Fruit fly (Drosophila melanogaster) whole organism, embryonic: ENCODE measurements around the gene Prm.
A peak's percentile ranks its signal among the peaks of the same experiment; 100 is the strongest.

Experiments used
- B-H1 ChIP-seq: fragments of 200-800 bp; sonication (Bioruptor generic); IDR thresholded peaks from 3 replicates; pipeline ENCODE4 v1.3.6; 2022; ENCODE audit warnings: missing biosample characterization, missing genetic modification characterization
- Bdp1 ChIP-seq: fragments of 200-800 bp; sonication (Bioruptor generic); optimal IDR thresholded peaks from 3 replicates; lab custom pipeline; 2016; ENCODE audit warnings: missing biosample characterization, missing genetic modification characterization
- Bteb2 ChIP-seq: fragments of 200-800 bp; sonication (Bioruptor generic); optimal IDR thresholded peaks from 2 replicates; lab custom pipeline; 2016; ENCODE audit warnings: missing biosample characterization, missing genetic modification characterization
- CG1024 ChIP-seq: fragments of 200-800 bp; sonication (Bioruptor generic); IDR thresholded peaks from 2 replicates; pipeline ENCODE4 v1.3.6; 2022; ENCODE audit warnings: missing biosample characterization, missing genetic modification characterization
- CG10274 ChIP-seq: fragments of 200-800 bp; sonication (Bioruptor generic); optimal IDR thresholded peaks from 3 replicates; lab custom pipeline; 2017; ENCODE audit warnings: missing biosample characterization, mild to moderate bottlenecking, missing genetic modification characterization
- CG10431 ChIP-seq: fragments of 200-800 bp; sonication (Bioruptor generic); optimal IDR thresholded peaks from 3 replicates; lab custom pipeline; 2018; ENCODE audit warnings: missing biosample characterization, mild to moderate bottlenecking, missing genetic modification characterization
- CG11696 ChIP-seq: fragments of 200-800 bp; sonication (Bioruptor generic); IDR thresholded peaks from 2 replicates; pipeline ENCODE4 v1.3.6; 2022; ENCODE audit warnings: missing biosample characterization, missing genetic modification characterization
- CG12942 ChIP-seq: fragments of 200-800 bp; sonication (Bioruptor generic); optimal IDR thresholded peaks from 3 replicates; lab custom pipeline; 2016; ENCODE audit warnings: missing biosample characterization, missing genetic modification characterization
- CG14710 ChIP-seq: fragments of 200-800 bp; sonication (Bioruptor generic); optimal IDR thresholded peaks from 3 replicates; lab custom pipeline; 2019; ENCODE audit warnings: missing biosample characterization, mild to moderate bottlenecking, missing genetic modification characterization, moderate library complexity
- CG15073 ChIP-seq: fragments of 200-800 bp; sonication (Bioruptor generic); optimal IDR thresholded peaks from 2 replicates; lab custom pipeline; 2016; ENCODE audit warnings: missing biosample characterization, missing genetic modification characterization
- CG1529 ChIP-seq: fragments of 200-800 bp; sonication (Bioruptor generic); optimal IDR thresholded peaks from 3 replicates; lab custom pipeline; 2018; ENCODE audit warnings: missing biosample characterization, missing genetic modification characterization
- CG16813 ChIP-seq: fragments of 200-800 bp; sonication (Bioruptor generic); IDR thresholded peaks from 3 replicates; pipeline ENCODE4 v1.3.6; 2022; ENCODE audit warnings: missing biosample characterization, missing genetic modification characterization; ENCODE audit not compliant: partially characterized antibody
- CG17359 ChIP-seq: fragments of 200-800 bp; sonication (Bioruptor generic); optimal IDR thresholded peaks from 3 replicates; lab custom pipeline; 2018; ENCODE audit warnings: missing biosample characterization, mild to moderate bottlenecking, missing genetic modification characterization, moderate library complexity
- CG31365 ChIP-seq: fragments of 200-800 bp; sonication (Bioruptor generic); optimal IDR thresholded peaks from 2 replicates; lab custom pipeline; 2018; ENCODE audit warnings: missing biosample characterization, mild to moderate bottlenecking, missing genetic modification characterization
- CG3726 ChIP-seq: fragments of 200-800 bp; sonication (Bioruptor generic); IDR thresholded peaks from 3 replicates; pipeline ENCODE4, ENCODE4 v1.3.6; 2022; ENCODE audit warnings: missing biosample characterization, missing genetic modification characterization
- CG3847 ChIP-seq: fragments of 200-800 bp; sonication (Bioruptor generic); IDR thresholded peaks from 2 replicates; pipeline ENCODE4 v1.3.6; 2022; ENCODE audit warnings: missing biosample characterization, missing genetic modification characterization
- CG4282 ChIP-seq: fragments of 200-800 bp; sonication (Bioruptor generic); optimal IDR thresholded peaks from 2 replicates; lab custom pipeline; 2016; ENCODE audit warnings: missing biosample characterization, missing genetic modification characterization
- CG6272 ChIP-seq: fragments of 200-800 bp; sonication (Bioruptor generic); IDR thresholded peaks from 2 replicates; pipeline ENCODE4 v1.3.6; 2022; ENCODE audit warnings: missing biosample characterization, missing genetic modification characterization
- CG6654 ChIP-seq: fragments of 200-800 bp; sonication (Bioruptor generic); optimal IDR thresholded peaks from 2 replicates; lab custom pipeline; 2017; ENCODE audit warnings: missing biosample characterization, mild to moderate bottlenecking, missing genetic modification characterization
- CG6689 ChIP-seq: fragments of 200-800 bp; sonication (Bioruptor generic); IDR thresholded peaks from 2 replicates; pipeline ENCODE4 v1.3.6; 2022; ENCODE audit warnings: missing biosample characterization, missing genetic modification characterization
- D19B ChIP-seq: fragments of 200-800 bp; sonication (Bioruptor generic); optimal IDR thresholded peaks from 2 replicates; lab custom pipeline; 2017; ENCODE audit warnings: missing biosample characterization, mild to moderate bottlenecking, missing genetic modification characterization
- Dfd ChIP-seq, 2 experiments: fragments of >200 bp; optimal IDR thresholded peaks; 2 replicates each; lab custom pipeline; 2017; ENCODE audit warnings: missing biosample characterization in 2 of 2, missing genetic modification characterization in 2 of 2
- Elba2 ChIP-seq: fragments of 200-800 bp; sonication (Bioruptor generic); optimal IDR thresholded peaks from 3 replicates; lab custom pipeline; 2016; ENCODE audit warnings: missing biosample characterization, missing genetic modification characterization
- HHEX ChIP-seq: fragments of 200-800 bp; sonication (Bioruptor generic); optimal IDR thresholded peaks from 3 replicates; lab custom pipeline; 2017; ENCODE audit warnings: missing biosample characterization, mild to moderate bottlenecking, missing genetic modification characterization, missing genetic modification reagents
- Hr39 ChIP-seq: fragments of >200 bp; optimal IDR thresholded peaks from 2 replicates; lab custom pipeline; 2017
- Hr78 ChIP-seq, 2 experiments: fragments of 200-800 bp in 1 of 2; fragments of >200 bp in 1 of 2; sonication (Bioruptor generic) in 1 of 2; optimal IDR thresholded peaks; 2 replicates each; lab custom pipeline; 2017 to 2019; ENCODE audit warnings: missing biosample characterization in 2 of 2, missing genetic modification characterization in 2 of 2, mild to moderate bottlenecking in 1 of 2, moderate library complexity in 1 of 2
- Kr ChIP-seq: fragments of 200-800 bp; sonication (Bioruptor generic); optimal IDR thresholded peaks from 2 replicates; lab custom pipeline; 2017; ENCODE audit warnings: missing biosample characterization, mild to moderate bottlenecking, missing genetic modification characterization
- MBD-R2 ChIP-seq: fragments of 200-800 bp; sonication (Bioruptor generic); IDR thresholded peaks from 2 replicates; pipeline ENCODE4 v1.3.6; 2022; ENCODE audit warnings: missing biosample characterization, missing genetic modification characterization
- MTF-1 ChIP-seq: fragments of 200-800 bp; sonication (Bioruptor generic); optimal IDR thresholded peaks from 2 replicates; lab custom pipeline; 2018; ENCODE audit warnings: missing biosample characterization, mild to moderate bottlenecking, missing genetic modification characterization, borderline replicate concordance
- NK7.1 ChIP-seq: fragments of 200-800 bp; sonication (Bioruptor generic); optimal IDR thresholded peaks from 3 replicates; lab custom pipeline; 2016; ENCODE audit warnings: missing biosample characterization, missing genetic modification characterization
- Sin3A ChIP-seq: fragments of >200 bp; optimal IDR thresholded peaks from 2 replicates; lab custom pipeline; 2018
- Six4 ChIP-seq: fragments of 200-800 bp; sonication (Bioruptor generic); optimal IDR thresholded peaks from 2 replicates; lab custom pipeline; 2016; ENCODE audit warnings: missing biosample characterization, missing genetic modification characterization
- Sox100B ChIP-seq: fragments of 200-800 bp; sonication (Bioruptor generic); optimal IDR thresholded peaks from 3 replicates; lab custom pipeline; 2018; ENCODE audit warnings: missing biosample characterization, mild to moderate bottlenecking, missing genetic modification characterization
- Sry-δ ChIP-seq: fragments of 200-800 bp; sonication (Bioruptor generic); optimal IDR thresholded peaks from 2 replicates; lab custom pipeline; 2016; ENCODE audit warnings: missing biosample characterization, missing genetic modification characterization
- Ssrp ChIP-seq: fragments of 200-800 bp; sonication (Bioruptor generic); optimal IDR thresholded peaks from 2 replicates; lab custom pipeline; 2018; ENCODE audit warnings: missing biosample characterization, mild to moderate bottlenecking, missing genetic modification characterization, moderate library complexity
- Xrp1 ChIP-seq: fragments of 200-800 bp; sonication (Bioruptor generic); IDR thresholded peaks from 2 replicates; pipeline ENCODE4 v1.3.6; 2022; ENCODE audit warnings: missing biosample characterization, missing genetic modification characterization
- bab2 ChIP-seq: fragments of 200-800 bp; sonication (Bioruptor generic); optimal IDR thresholded peaks from 2 replicates; lab custom pipeline; 2016; ENCODE audit warnings: missing biosample characterization, missing genetic modification characterization
- bcd ChIP-seq: fragments of 200-800 bp; sonication (Bioruptor generic); optimal IDR thresholded peaks from 2 replicates; lab custom pipeline; 2017; ENCODE audit warnings: missing biosample characterization, mild to moderate bottlenecking, missing genetic modification characterization
- chm ChIP-seq: fragments of 200-800 bp; sonication (Bioruptor generic); IDR thresholded peaks from 2 replicates; pipeline ENCODE4 v1.3.6; 2022; ENCODE audit warnings: missing biosample characterization, missing genetic modification characterization
- crp ChIP-seq, 2 experiments: fragments of 200-800 bp; sonication (Bioruptor generic); optimal IDR thresholded peaks; 2 replicates in 1 of 2; 3 replicates in 1 of 2; lab custom pipeline; 2017; ENCODE audit warnings: missing biosample characterization in 2 of 2, missing genetic modification characterization in 2 of 2, mild to moderate bottlenecking in 1 of 2, moderate library complexity in 1 of 2
- cwo ChIP-seq: fragments of 200-800 bp; sonication (Bioruptor generic); optimal IDR thresholded peaks from 3 replicates; lab custom pipeline; 2017; ENCODE audit warnings: missing biosample characterization, missing genetic modification characterization, mild to moderate bottlenecking, moderate library complexity, missing genetic modification reagents
- esg ChIP-seq: fragments of 200-800 bp; sonication (Bioruptor generic); conservative IDR thresholded peaks from 2 replicates; pipeline ENCODE4 v1.3.6; 2022; ENCODE audit warnings: missing biosample characterization, missing genetic modification characterization
- eve ChIP-seq, 2 experiments: fragments of >200 bp; optimal IDR thresholded peaks; 2 replicates each; lab custom pipeline; 2017; ENCODE audit warnings: missing biosample characterization in 2 of 2, missing genetic modification characterization in 2 of 2
- exex ChIP-seq: fragments of 200-800 bp; sonication (Bioruptor generic); optimal IDR thresholded peaks from 4 replicates; lab custom pipeline; 2018; ENCODE audit warnings: missing biosample characterization, mild to moderate bottlenecking, missing genetic modification characterization, moderate library complexity
- fd102C ChIP-seq: fragments of 200-800 bp; sonication (Bioruptor generic); optimal IDR thresholded peaks from 2 replicates; lab custom pipeline; 2018; ENCODE audit warnings: missing biosample characterization, mild to moderate bottlenecking, missing genetic modification characterization, moderate library complexity
- klu ChIP-seq: fragments of 200-800 bp; sonication (Bioruptor generic); IDR thresholded peaks from 2 replicates; pipeline ENCODE4 v1.3.6; 2022; ENCODE audit warnings: missing biosample characterization, missing genetic modification characterization
- otp ChIP-seq: fragments of 200-800 bp; sonication (Bioruptor generic); IDR thresholded peaks from 3 replicates; pipeline ENCODE4, ENCODE4 v1.3.6; 2022; ENCODE audit warnings: missing biosample characterization, missing genetic modification characterization
- ranshi ChIP-seq: fragments of 200-800 bp; sonication (Bioruptor generic); IDR thresholded peaks from 2 replicates; pipeline ENCODE4 v1.3.6; 2022; ENCODE audit warnings: missing biosample characterization, missing genetic modification characterization
- slbo ChIP-seq: fragments of 200-800 bp; sonication (Bioruptor generic); IDR thresholded peaks from 2 replicates; pipeline ENCODE4 v1.3.6; 2022; ENCODE audit warnings: missing biosample characterization, missing genetic modification characterization
- so ChIP-seq: fragments of 200-800 bp; sonication (Bioruptor generic); IDR thresholded peaks from 3 replicates; pipeline ENCODE4 v1.3.6; 2022; ENCODE audit warnings: missing biosample characterization, missing genetic modification characterization
- sob ChIP-seq: fragments of 200-800 bp; sonication (Bioruptor generic); IDR thresholded peaks from 2 replicates; pipeline ENCODE4 v1.3.6; 2022; ENCODE audit warnings: missing biosample characterization, missing genetic modification characterization

Gene Prm

DNA sequence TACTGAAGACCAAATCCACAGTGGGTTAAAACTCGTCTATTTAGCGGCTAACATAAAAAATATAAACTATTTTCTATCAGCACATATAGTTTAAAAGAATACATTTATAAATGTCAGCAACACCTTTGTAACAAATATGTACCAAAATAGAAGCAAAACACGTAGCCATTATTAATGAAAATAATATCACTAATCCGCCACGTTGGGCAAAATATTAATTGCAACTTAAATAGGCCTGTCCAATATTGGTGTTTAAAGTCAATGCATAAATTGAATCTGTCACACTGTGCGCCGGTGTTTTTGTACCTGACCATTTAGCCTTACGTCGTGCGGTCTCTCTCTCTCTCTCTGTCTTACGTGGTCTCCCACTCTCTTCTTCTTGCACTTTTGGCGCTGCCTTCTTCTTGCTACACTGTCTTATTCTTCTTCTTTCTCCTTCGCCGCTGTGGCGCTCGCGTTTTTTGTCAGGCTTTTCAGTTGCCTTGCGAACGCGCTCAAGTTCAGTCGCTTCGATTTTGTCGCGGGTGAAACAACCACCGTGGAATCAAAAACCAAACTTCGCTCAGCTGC lies 20.9 kb upstream of the Prm start (continued):
- TF ChIP-seq crp (GFP tag; optimal IDR thresholded peaks at IDR 0.05; lab: Kevin White, UChicago) (peak; percentile 16 to 71), exex (tag; lab: Kevin White, UChicago) (peak; percentile 60), klu (GFP tag; lab: Robert Waterston, UW) (peak; percentile 97), Xrp1 (GFP tag; lab: Robert Waterston, UW) (peak; percentile 98), cwo (GFP tag; lab: Kevin White, UChicago) (peak; percentile 94), sob (GFP tag; lab: Robert Waterston, UW) (peak; percentile 98), Elba2 (GFP tag; lab: Kevin White, UChicago) (peak; percentile 74), MTF-1 (GFP tag; lab: Kevin White, UChicago) (peak; percentile 88), CG1024 (GFP tag; lab: Robert Waterston, UW) (peak; percentile 91), eve (GFP tag; optimal IDR thresholded peaks at IDR 0.05; lab: Kevin White, UChicago) (peak; percentile 74 to 100), CG10431 (GFP tag; lab: Kevin White, UChicago) (peak; percentile 97), CG6272 (GFP tag; lab: Robert Waterston, UW) (peak; percentile 96), HHEX (GFP tag; lab: Kevin White, UChicago) (peak; percentile 96), CG6689 (GFP tag; lab: Robert Waterston, UW) (peak; percentile 99), fd102C (GFP tag; lab: Kevin White, UChicago) (peak; percentile 86), Bteb2 (GFP tag; lab: Kevin White, UChicago) (peak; percentile 98), so (peak; percentile 98), CG11696 (GFP tag; lab: Robert Waterston, UW) (peak; percentile 85), Kr (GFP tag; lab: Kevin White, UChicago) (peak; percentile 74), CG1529 (GFP tag; lab: Kevin White, UChicago) (peak; percentile 99), Bdp1 (GFP tag; lab: Kevin White, UChicago) (peak; percentile 91)

DNA sequence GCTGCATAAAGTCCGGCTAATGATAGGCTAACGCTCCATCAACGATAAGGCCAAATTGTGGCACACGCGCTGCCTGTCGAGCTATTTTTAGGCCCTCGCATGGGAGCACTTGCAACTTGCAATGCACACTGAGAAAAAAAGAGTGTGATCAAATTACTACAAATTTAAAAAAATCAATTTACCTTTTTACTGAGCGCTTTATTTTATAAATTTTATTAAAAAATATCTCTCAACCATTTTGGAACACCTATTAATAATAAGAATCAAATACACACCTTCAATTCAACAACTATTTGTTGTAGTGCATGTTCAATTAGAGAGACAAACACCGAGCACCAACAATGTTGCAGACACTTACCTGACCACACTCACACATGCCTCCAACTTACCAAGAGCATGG lies 20.4 kb upstream of the Prm start:
- TF ChIP-seq CG4282 (no peak), CG14710 (tag; lab: Kevin White, UChicago) (peak; percentile 37), D19B (GFP tag; lab: Kevin White, UChicago) (no peak), CG6654 (no peak), slbo (GFP tag; lab: Robert Waterston, UW) (no peak; the same call in 1 of the 2 replicates), CG31365 (tag; lab: Kevin White, UChicago) (no peak), CG10274 (no peak), CG17359 (tag; lab: Kevin White, UChicago) (no peak), Sry-δ (no peak), CG15073 (GFP tag; lab: Kevin White, UChicago) (no peak), otp (GFP tag; lab: Robert Waterston, UW) (peak; percentile 73), Hr78 (GFP tag; optimal IDR thresholded peaks at IDR 0.05; lab: Kevin White, UChicago) (peak in 1 of 2 experiments; percentile 42), Ssrp (tag; lab: Kevin White, UChicago) (no peak), CG3847 (no peak), esg (peak; percentile 14; the same call in 1 of the 2 replicates), B-H1 (peak; percentile 13; the same call in 2 of the 3 replicates), Six4 (GFP tag; lab: Kevin White, UChicago) (no peak), CG16813 (GFP tag; lab: Robert Waterston, UW) (no peak), Dfd (GFP tag; optimal IDR thresholded peaks at IDR 0.05; lab: Kevin White, UChicago) (no peak), CG3726 (GFP tag; lab: Robert Waterston, UW) (peak; percentile 7; the same call in 1 of the 3 replicates), Sin3A (lab: Kevin White, UChicago) (no peak), NK7.1 (GFP tag; lab: Kevin White, UChicago) (no peak), chm (GFP tag; lab: Robert Waterston, UW) (peak; percentile 5; the same call in 1 of the 2 replicates), bab2 (GFP tag; lab: Kevin White, UChicago) (no peak), bcd (GFP tag; lab: Kevin White, UChicago) (no peak), ranshi (GFP tag; lab: Robert Waterston, UW) (peak; percentile 42), CG12942 (GFP tag; lab: Kevin White, UChicago) (no peak), Sox100B (GFP tag; lab: Kevin White, UChicago) (no peak), MBD-R2 (GFP tag; lab: Robert Waterston, UW) (no peak), Hr39 (lab: Kevin White, UChicago) (no peak)
